Fruit fly (Drosophila melanogaster): ENCODE measurements around the gene Set8.
A peak's percentile ranks its signal among the peaks of the same experiment; 100 is the strongest.

- TF ChIP-seq Pif1B (GFP tag; optimal IDR thresholded peaks at IDR 0.05) (no peak), CG14655 (GFP tag; optimal IDR thresholded peaks at IDR 0.05) (no peak), CG4496 (GFP tag; IDR thresholded peaks at IDR 0.05) (peak; percentile 62; the same call in 1 of the 3 replicates), fd96Ca (GFP tag; IDR thresholded peaks at IDR 0.05) (0 out of 3 replicates have a peak, but pooled peaks have one; percentile 17), CG10348 (GFP tag; IDR thresholded peaks at IDR 0.05) (no peak), CG15710 (tag; optimal IDR thresholded peaks at IDR 0.05) (no peak), rn (GFP tag; IDR thresholded peaks at IDR 0.05) (no peak), CG17806 (tag; optimal IDR thresholded peaks at IDR 0.05) (no peak), CG8301 (tag; optimal IDR thresholded peaks at IDR 0.05) (no peak)
Measured at dm6 chr3R:14298078-14298896, 17.6 kb upstream of the Set8 start.
